Worm (Caenorhabditis elegans) whole organism, L1 larva: ENCODE results near the gene mob-2.

Experiments
- C16A3.4 ChIP-seq: fragments of 150-350 bp; optimal IDR thresholded peaks from 2 replicates; lab custom pipeline; 2014; ENCODE audit warnings: missing biosample characterization, missing genetic modification characterization
- F16B12.6 ChIP-seq: fragments of 150-350 bp; optimal IDR thresholded peaks from 2 replicates; lab custom pipeline; 2014; ENCODE audit warnings: missing biosample characterization, missing genetic modification characterization
- aha-1 ChIP-seq: fragments of 150-350 bp; optimal IDR thresholded peaks from 2 replicates; lab custom pipeline; 2014; ENCODE audit warnings: missing biosample characterization, missing genetic modification characterization
- ama-1 ChIP-seq: fragments of 150-350 bp; optimal IDR thresholded peaks from 2 replicates; lab custom pipeline; 2014
- blmp-1 ChIP-seq: fragments of 150-350 bp; optimal IDR thresholded peaks from 2 replicates; lab custom pipeline; 2014; ENCODE audit warnings: missing biosample characterization, missing genetic modification characterization
- ceh-63 ChIP-seq: fragments of 200-800 bp; sonication (Bioruptor generic); optimal IDR thresholded peaks from 2 replicates; lab custom pipeline; 2018; ENCODE audit warnings: mild to moderate bottlenecking, missing genetic modification characterization, missing compliant biosample characterization
- ceh-82 ChIP-seq, 3 experiments: fragments of 150-350 bp in 1 of 3; sonication (generic microtip) in 2 of 3; optimal IDR thresholded peaks; 2 replicates each; lab custom pipeline; 2014 to 2017; ENCODE audit warnings: missing biosample characterization in 3 of 3, missing genetic modification characterization in 3 of 3
- ceh-88 ChIP-seq: fragments of 200-800 bp; sonication (Bioruptor generic); IDR thresholded peaks from 2 replicates; pipeline ENCODE4 v1.3.6; 2022; ENCODE audit warnings: missing genetic modification characterization, missing compliant biosample characterization
- ces-1 ChIP-seq: fragments of 150-350 bp; optimal IDR thresholded peaks from 2 replicates; lab custom pipeline; 2014; ENCODE audit warnings: missing biosample characterization, missing genetic modification reagents, missing genetic modification characterization
- efl-1 ChIP-seq, 4 experiments: fragments of 150-350 bp; optimal IDR thresholded peaks in 3 of 4; peaks in 1 of 4; 1 replicate in 1 of 4; 2 replicates in 3 of 4; lab custom pipeline; 2014; ENCODE audit warnings: missing biosample characterization in 2 of 4, missing genetic modification characterization in 2 of 4, missing genetic modification reagents in 2 of 4
- egl-13 ChIP-seq: sonication (generic microtip); optimal IDR thresholded peaks from 2 replicates; lab custom pipeline; 2016; ENCODE audit warnings: missing genotype, missing genetic modification reagents, missing genetic modification characterization, missing compliant biosample characterization
- elt-2 ChIP-seq: sonication (generic microtip); optimal IDR thresholded peaks from 2 replicates; lab custom pipeline; 2016; ENCODE audit warnings: missing genetic modification characterization, mild to moderate bottlenecking, inconsistent platforms, missing compliant biosample characterization, missing genetic modification reagents
- elt-3 ChIP-seq, 6 experiments: fragments of 150-350 bp in 1 of 6; sonication (generic microtip); optimal IDR thresholded peaks; 2 replicates each; lab custom pipeline; 2017 to 2018; ENCODE audit warnings: missing biosample characterization in 6 of 6, missing genetic modification characterization in 6 of 6, inconsistent platforms in 1 of 6
- fkh-10 ChIP-seq: sonication (generic microtip); optimal IDR thresholded peaks from 2 replicates; lab custom pipeline; 2017; ENCODE audit warnings: missing biosample characterization, missing genetic modification reagents, missing genetic modification characterization
- fkh-4 ChIP-seq: sonication (generic microtip); optimal IDR thresholded peaks from 2 replicates; lab custom pipeline; 2016; ENCODE audit warnings: missing compliant biosample characterization, missing genetic modification characterization, borderline replicate concordance
- fkh-8 ChIP-seq: sonication (generic microtip); optimal IDR thresholded peaks from 2 replicates; lab custom pipeline; 2016; ENCODE audit warnings: mild to moderate bottlenecking, missing genetic modification characterization, missing compliant biosample characterization
- hlh-4 ChIP-seq: sonication (generic microtip); optimal IDR thresholded peaks from 2 replicates; lab custom pipeline; 2016; ENCODE audit warnings: mild to moderate bottlenecking, missing genetic modification characterization, missing compliant biosample characterization
- irx-1 ChIP-seq: sonication (generic microtip); optimal IDR thresholded peaks from 2 replicates; lab custom pipeline; 2016; ENCODE audit warnings: missing genetic modification characterization, missing compliant biosample characterization
- isw-1 ChIP-seq: fragments of 200-800 bp; sonication (Bioruptor generic); IDR thresholded peaks from 2 replicates; pipeline ENCODE4 v1.3.6; 2022; ENCODE audit warnings: missing genetic modification characterization, missing compliant biosample characterization
- lin-13 ChIP-seq: fragments of 150-350 bp; optimal IDR thresholded peaks from 2 replicates; lab custom pipeline; 2014; ENCODE audit warnings: missing biosample characterization, missing genetic modification reagents, missing genetic modification characterization
- lin-14 ChIP-seq: fragments of 200-800 bp; sonication (Bioruptor generic); optimal IDR thresholded peaks from 2 replicates; lab custom pipeline; 2018; ENCODE audit warnings: mild to moderate bottlenecking, missing genetic modification characterization, moderate library complexity, missing compliant biosample characterization
- lin-15B ChIP-seq: fragments of 150-350 bp; sonication (generic microtip); optimal IDR thresholded peaks from 3 replicates; lab custom pipeline; 2014; ENCODE audit warnings: missing biosample characterization, missing genetic modification characterization
- lin-35 ChIP-seq, 2 experiments: fragments of 150-350 bp; optimal IDR thresholded peaks; 2 replicates each; lab custom pipeline; 2014; ENCODE audit warnings: missing biosample characterization in 2 of 2, missing genetic modification characterization in 2 of 2, missing genetic modification reagents in 2 of 2
- lin-39 ChIP-seq: fragments of 150-350 bp; optimal IDR thresholded peaks from 2 replicates; lab custom pipeline; 2014; ENCODE audit warnings: missing biosample characterization, missing genetic modification reagents, missing genetic modification characterization
- lir-3 ChIP-seq: sonication (generic microtip); optimal IDR thresholded peaks from 2 replicates; lab custom pipeline; 2016; ENCODE audit warnings: mild to moderate bottlenecking, missing genetic modification characterization, moderate library complexity, missing compliant biosample characterization; ENCODE audit not compliant: poor library complexity
- lsy-2 ChIP-seq, 2 experiments: fragments of 150-350 bp; optimal IDR thresholded peaks; 2 replicates each; lab custom pipeline; 2014; ENCODE audit warnings: missing biosample characterization in 2 of 2, missing genetic modification characterization in 2 of 2
- mab-9 ChIP-seq: fragments of 200-800 bp; sonication (Bioruptor generic); IDR thresholded peaks from 2 replicates; pipeline ENCODE4 v1.3.6; 2022; ENCODE audit warnings: missing genetic modification reagents, missing genetic modification characterization, missing compliant biosample characterization
- mdl-1 ChIP-seq, 2 experiments: fragments of 150-350 bp; optimal IDR thresholded peaks; 2 replicates each; lab custom pipeline; 2014 to 2017; ENCODE audit warnings: missing biosample characterization in 2 of 2, missing genetic modification characterization in 2 of 2, inconsistent platforms in 1 of 2
- mep-1 ChIP-seq: fragments of 150-350 bp; optimal IDR thresholded peaks from 2 replicates; lab custom pipeline; 2014; ENCODE audit warnings: missing biosample characterization, missing genetic modification characterization
- nhr-11 ChIP-seq: fragments of 150-350 bp; optimal IDR thresholded peaks from 2 replicates; lab custom pipeline; 2014; ENCODE audit warnings: missing biosample characterization, missing genetic modification characterization
- nhr-12 ChIP-seq: sonication (generic microtip); optimal IDR thresholded peaks from 2 replicates; lab custom pipeline; 2017; ENCODE audit warnings: missing biosample characterization, missing genetic modification characterization
- nhr-19 ChIP-seq: fragments of 200-800 bp; sonication (Bioruptor generic); conservative IDR thresholded peaks from 2 replicates; pipeline ENCODE4 v1.3.6; 2022; ENCODE audit warnings: missing genetic modification characterization, missing compliant biosample characterization
- nhr-20 ChIP-seq: sonication (generic microtip); optimal IDR thresholded peaks from 2 replicates; lab custom pipeline; 2016; ENCODE audit warnings: mild to moderate bottlenecking, missing genetic modification characterization, missing compliant biosample characterization
- nhr-237 ChIP-seq: fragments of 150-350 bp; optimal IDR thresholded peaks from 2 replicates; lab custom pipeline; 2014; ENCODE audit warnings: missing biosample characterization, missing genetic modification characterization
- nhr-47 ChIP-seq: sonication (generic microtip); optimal IDR thresholded peaks from 2 replicates; lab custom pipeline; 2016; ENCODE audit warnings: mild to moderate bottlenecking, missing genetic modification characterization, moderate library complexity, missing compliant biosample characterization
- nhr-71 ChIP-seq: sonication (generic microtip); optimal IDR thresholded peaks from 2 replicates; lab custom pipeline; 2016; ENCODE audit warnings: mild to moderate bottlenecking, missing genetic modification characterization, moderate library complexity, missing compliant biosample characterization
- nhr-77 ChIP-seq: fragments of 150-350 bp; optimal IDR thresholded peaks from 2 replicates; lab custom pipeline; 2014; ENCODE audit warnings: missing biosample characterization, missing genetic modification characterization
- nhr-85 ChIP-seq: sonication (generic microtip); peaks from one replicate; lab custom pipeline; 2016; ENCODE audit warnings: missing genetic modification characterization, inconsistent platforms, missing compliant biosample characterization
- nhr-90 ChIP-seq: sonication (generic microtip); optimal IDR thresholded peaks from 2 replicates; lab custom pipeline; 2016; ENCODE audit warnings: mild to moderate bottlenecking, missing genetic modification characterization, missing compliant biosample characterization; ENCODE audit not compliant: poor library complexity
- pqm-1 ChIP-seq: sonication (generic microtip); optimal IDR thresholded peaks from 3 replicates; lab custom pipeline; 2017; ENCODE audit warnings: missing biosample characterization, missing genetic modification characterization
- skn-1 ChIP-seq: fragments of 150-350 bp; optimal IDR thresholded peaks from 2 replicates; lab custom pipeline; 2014; ENCODE audit warnings: missing biosample characterization, missing genetic modification characterization
- snu-23 ChIP-seq: sonication (generic microtip); optimal IDR thresholded peaks from 2 replicates; lab custom pipeline; 2016; ENCODE audit warnings: missing genetic modification characterization, missing compliant biosample characterization
- sox-4 ChIP-seq: sonication (generic microtip); optimal IDR thresholded peaks from 2 replicates; lab custom pipeline; 2016; ENCODE audit warnings: missing genetic modification characterization, missing compliant biosample characterization
- sptf-1 ChIP-seq: fragments of 150-350 bp; optimal IDR thresholded peaks from 2 replicates; lab custom pipeline; 2014; ENCODE audit warnings: missing biosample characterization, missing genetic modification characterization
- sup-37 ChIP-seq: fragments of 200-800 bp; sonication (Bioruptor generic); optimal IDR thresholded peaks from 2 replicates; lab custom pipeline; 2018; ENCODE audit warnings: mild to moderate bottlenecking, missing genetic modification characterization, missing compliant biosample characterization
- swsn-7 ChIP-seq: sonication (generic microtip); optimal IDR thresholded peaks from 2 replicates; lab custom pipeline; 2016; ENCODE audit warnings: missing genetic modification characterization, missing compliant biosample characterization
- unc-130 ChIP-seq: fragments of 150-350 bp; optimal IDR thresholded peaks from 2 replicates; lab custom pipeline; 2017; ENCODE audit warnings: missing biosample characterization, missing genetic modification characterization, inconsistent platforms
- unc-86 ChIP-seq: sonication (generic microtip); optimal IDR thresholded peaks from 2 replicates; lab custom pipeline; 2016; ENCODE audit warnings: missing genetic modification characterization, missing compliant biosample characterization
- xbp-1 ChIP-seq: sonication (generic microtip); optimal IDR thresholded peaks from 2 replicates; lab custom pipeline; 2016; ENCODE audit warnings: missing genetic modification characterization, missing compliant biosample characterization
- zag-1 ChIP-seq: fragments of 150-350 bp; optimal IDR thresholded peaks from 2 replicates; lab custom pipeline; 2014; ENCODE audit warnings: missing biosample characterization, missing genetic modification characterization
- ztf-4 ChIP-seq: fragments of 150-350 bp; optimal IDR thresholded peaks from 2 replicates; lab custom pipeline; 2014; ENCODE audit warnings: missing biosample characterization, missing genetic modification characterization

Gene mob-2

DNA sequence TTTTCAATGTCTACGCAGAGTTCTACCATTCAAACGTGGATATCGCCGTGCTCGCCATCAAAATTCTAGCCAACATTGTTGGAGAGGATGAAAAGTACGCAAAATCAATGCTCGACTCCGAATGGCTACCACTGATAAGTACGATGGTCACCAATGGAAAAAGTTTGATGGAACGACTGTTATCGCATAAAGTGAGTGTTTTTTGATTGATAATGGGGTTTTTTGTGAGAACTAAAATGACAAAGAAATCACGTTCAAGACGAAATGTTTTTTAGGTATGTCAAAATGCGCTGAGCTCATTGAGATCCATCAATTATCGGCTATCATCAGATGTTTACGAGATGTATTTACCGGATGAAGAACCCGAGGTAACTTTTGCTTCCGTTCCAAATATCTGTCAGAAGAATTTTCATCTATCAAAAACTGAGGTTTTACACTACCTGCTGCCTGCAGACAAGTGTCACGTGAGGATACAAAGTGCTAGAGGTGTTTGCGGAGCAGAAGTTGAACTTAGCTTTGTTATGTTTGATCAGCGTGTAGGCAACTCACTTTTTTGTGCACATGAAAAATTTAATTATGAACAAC is 63.6 kb downstream of the mob-2 start (continued):
- no peak for TF ChIP-seq egl-13 (tag; lab: Kevin White, UChicago)
- no peak for TF ChIP-seq mab-9 (GFP tag; lab: Robert Waterston, UW)
- no peak for TF ChIP-seq zag-1 (tag; lab: Kevin White, UChicago)
- no peak for TF ChIP-seq aha-1 (tag; lab: Kevin White, UChicago)
- no peak; the same call in 1 of the 2 replicates for TF ChIP-seq nhr-19 (GFP tag; lab: Robert Waterston, UW)
- TF ChIP-seq mdl-1 (tag; optimal IDR thresholded peaks at IDR 0.05; lab: Kevin White, UChicago), result peak in 1 of 2 experiments; percentile 49
- TF ChIP-seq xbp-1 (tag; lab: Kevin White, UChicago), result no peak
- TF ChIP-seq nhr-237 (tag; lab: Kevin White, UChicago), result no peak
- no peak for TF ChIP-seq fkh-4 (tag; lab: Kevin White, UChicago)
- TF ChIP-seq hlh-4 (tag; lab: Kevin White, UChicago), result no peak
- no peak for TF ChIP-seq nhr-47 (tag; lab: Kevin White, UChicago)
- TF ChIP-seq lin-15B, result no peak
- no peak for TF ChIP-seq ces-1
- no peak for TF ChIP-seq nhr-90
- TF ChIP-seq lin-14, result peak; percentile 50
- TF ChIP-seq nhr-71 (tag; lab: Kevin White, UChicago), result peak; percentile 81
- no peak for TF ChIP-seq nhr-77 (tag; lab: Kevin White, UChicago)
- no peak for TF ChIP-seq skn-1 (tag; lab: Kevin White, UChicago)
- no peak for TF ChIP-seq mep-1
- no peak for TF ChIP-seq ceh-82 (tag; optimal IDR thresholded peaks at IDR 0.05; lab: Kevin White, UChicago)
- no peak for TF ChIP-seq isw-1 (GFP tag; lab: Robert Waterston, UW)
- TF ChIP-seq sup-37, result no peak

DNA sequence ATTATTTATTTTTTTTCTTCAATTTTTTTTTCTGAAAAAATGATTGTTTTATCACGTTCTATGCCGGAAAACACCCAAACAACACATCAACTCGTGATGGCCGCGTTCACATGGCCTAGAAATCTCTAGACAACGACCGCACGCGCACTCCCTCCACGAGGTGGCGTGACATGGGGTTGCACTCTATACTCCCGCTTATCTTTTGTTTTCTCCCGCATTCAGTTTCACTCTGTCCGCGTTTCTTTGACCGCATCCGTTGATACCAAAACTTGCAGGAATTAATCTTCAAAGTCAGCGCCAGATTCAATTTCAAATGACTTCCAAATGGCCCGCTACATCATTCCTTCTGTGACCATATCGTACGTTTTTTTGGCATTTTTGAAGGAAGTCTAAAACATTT is 64.9 kb downstream of the mob-2 start, which contains the start of gene F17H10.1:
Gene F17H10.1 (plus strand): TSS at position 276 of the 400 bp plus-strand sequence.
- TF ChIP-seq lin-39 (tag; lab: Kevin White, UChicago) (no peak), ama-1 (lab: Kevin White, UChicago) (no peak), sox-4 (tag; lab: Kevin White, UChicago) (peak; percentile 18), fkh-8 (peak; percentile 44), mab-9 (GFP tag; lab: Robert Waterston, UW) (no peak), nhr-20 (tag; lab: Kevin White, UChicago) (peak; percentile 93), nhr-11 (tag; lab: Kevin White, UChicago) (no peak), irx-1 (tag; lab: Kevin White, UChicago) (peak; percentile 33), nhr-19 (GFP tag; lab: Robert Waterston, UW) (peak; percentile 84), swsn-7 (peak; percentile 58), mep-1 (peak; percentile 86), blmp-1 (tag; lab: Kevin White, UChicago) (peak; percentile 97), lin-13 (GFP tag; lab: Kevin White, UChicago) (peak; percentile 67), sptf-1 (tag; lab: Kevin White, UChicago) (no peak), elt-3 (tag; optimal IDR thresholded peaks at IDR 0.05; lab: Kevin White, UChicago) (peak in 5 of 6 experiments; percentile 30 to 95 (median 65)), C16A3.4 (tag; lab: Kevin White, UChicago) (peak; percentile 69), ceh-63 (GFP tag; lab: Kevin White, UChicago) (no peak), nhr-237 (tag; lab: Kevin White, UChicago) (no peak), F16B12.6 (no peak), lin-35 (GFP tag; optimal IDR thresholded peaks at IDR 0.05; lab: Kevin White, UChicago) (peak; percentile 50 to 81), unc-130 (peak; percentile 86), ztf-4 (tag; lab: Kevin White, UChicago) (peak; percentile 38), nhr-71 (tag; lab: Kevin White, UChicago) (peak; percentile 92), skn-1 (tag; lab: Kevin White, UChicago) (peak; percentile 55), nhr-85 (peak; percentile 90), lir-3 (tag; lab: Kevin White, UChicago) (peak; percentile 71), xbp-1 (tag; lab: Kevin White, UChicago) (peak; percentile 46), pqm-1 (no peak), snu-23 (peak; percentile 90), fkh-10 (GFP tag; lab: Kevin White, UChicago) (no peak), ceh-88 (GFP tag; lab: Robert Waterston, UW) (0 out of 2 replicates have a peak, but pooled peaks have one; percentile 18), lsy-2 (tag; optimal IDR thresholded peaks at IDR 0.05; lab: Kevin White, UChicago) (peak in 1 of 2 experiments; percentile 56), lin-14 (peak; percentile 95), elt-2 (tag; lab: Kevin White, UChicago) (peak; percentile 90), unc-86 (no peak), nhr-12 (tag; lab: Kevin White, UChicago) (no peak), efl-1 (optimal IDR thresholded peaks at IDR 0.05; lab: Kevin White, UChicago) (peak in 1 of 2 experiments; percentile 18), efl-1 (GFP tag; optimal IDR thresholded peaks at IDR 0.05 in 1 of 2; lab: Kevin White, UChicago) (peak; percentile 17 to 89)
